Fruit fly (Drosophila melanogaster) whole organism, embryonic: ENCODE measurements around the gene CG12659.

ENCODE experiments used
- Abd-B ChIP-seq: fragments of 200-800 bp; sonication (Bioruptor generic); optimal IDR thresholded peaks from 2 replicates; lab custom pipeline; 2018; ENCODE audit warnings: missing biosample characterization, mild to moderate bottlenecking, missing genetic modification characterization, moderate library complexity
- Antp ChIP-seq: fragments of 200-800 bp; sonication (Bioruptor generic); optimal IDR thresholded peaks from 3 replicates; lab custom pipeline; 2016; ENCODE audit warnings: missing biosample characterization, missing genetic modification characterization
- Asciz ChIP-seq: fragments of 200-800 bp; sonication (Bioruptor generic); optimal IDR thresholded peaks from 2 replicates; lab custom pipeline; 2017; ENCODE audit warnings: missing biosample characterization, mild to moderate bottlenecking, missing genetic modification characterization, missing genetic modification reagents
- C15 ChIP-seq: fragments of 200-800 bp; sonication (Bioruptor generic); IDR thresholded peaks from 3 replicates; pipeline ENCODE4 v1.3.6; 2022; ENCODE audit warnings: missing biosample characterization, missing genetic modification characterization
- CG10267 ChIP-seq: fragments of 200-800 bp; sonication (Bioruptor generic); optimal IDR thresholded peaks from 2 replicates; lab custom pipeline; 2018; ENCODE audit warnings: missing biosample characterization, mild to moderate bottlenecking, missing genetic modification characterization, moderate library complexity
- CG10462 ChIP-seq: fragments of 200-800 bp; sonication (Bioruptor generic); optimal IDR thresholded peaks from 2 replicates; lab custom pipeline; 2016; ENCODE audit warnings: missing biosample characterization, missing genetic modification characterization
- CG11093 ChIP-seq: fragments of 200-800 bp; sonication (Bioruptor generic); IDR thresholded peaks from 3 replicates; pipeline ENCODE4 v1.3.6; 2022; ENCODE audit warnings: missing biosample characterization, missing genetic modification characterization
- CG11247 ChIP-seq: fragments of 200-800 bp; sonication (Bioruptor generic); IDR thresholded peaks from 2 replicates; pipeline ENCODE4 v1.3.6; 2022; ENCODE audit warnings: missing biosample characterization, missing genetic modification characterization
- CG11398 ChIP-seq: fragments of 200-800 bp; sonication (Bioruptor generic); optimal IDR thresholded peaks from 2 replicates; lab custom pipeline; 2016; ENCODE audit warnings: missing biosample characterization, missing genetic modification characterization
- CG12219 ChIP-seq: fragments of 200-800 bp; sonication (Bioruptor generic); optimal IDR thresholded peaks from 3 replicates; lab custom pipeline; 2018; ENCODE audit warnings: missing biosample characterization, mild to moderate bottlenecking, missing genetic modification characterization
- CG14014 ChIP-seq: fragments of 200-800 bp; sonication (Bioruptor generic); IDR thresholded peaks from 2 replicates; pipeline ENCODE4 v1.3.6; 2022; ENCODE audit warnings: missing biosample characterization, missing genetic modification characterization
- CG1647 ChIP-seq: fragments of 200-800 bp; sonication (Bioruptor generic); optimal IDR thresholded peaks from 3 replicates; lab custom pipeline; 2016; ENCODE audit warnings: missing biosample characterization, missing genetic modification characterization
- CG17361 ChIP-seq: fragments of 200-800 bp; sonication (Bioruptor generic); IDR thresholded peaks from 3 replicates; pipeline ENCODE4 v1.3.6; 2022; ENCODE audit warnings: missing biosample characterization, missing genetic modification characterization
- CG2116 ChIP-seq: fragments of 200-800 bp; sonication (Bioruptor generic); optimal IDR thresholded peaks from 3 replicates; lab custom pipeline; 2018; ENCODE audit warnings: missing biosample characterization, mild to moderate bottlenecking, missing genetic modification characterization
- CG30020 ChIP-seq: fragments of 200-800 bp; optimal IDR thresholded peaks from 2 replicates; lab custom pipeline; 2019; ENCODE audit warnings: missing biosample characterization, mild to moderate bottlenecking, missing genetic modification characterization, moderate library complexity
- CG43689 ChIP-seq: fragments of 200-800 bp; sonication (Bioruptor generic); IDR thresholded peaks from 2 replicates; pipeline ENCODE4 v1.3.6; 2022; ENCODE audit warnings: missing biosample characterization, missing genetic modification characterization
- CG4424 ChIP-seq: fragments of 200-800 bp; sonication (Bioruptor generic); optimal IDR thresholded peaks from 3 replicates; lab custom pipeline; 2016; ENCODE audit warnings: missing biosample characterization, missing genetic modification characterization
- CG7271 ChIP-seq: fragments of 200-800 bp; sonication (Bioruptor generic); optimal IDR thresholded peaks from 2 replicates; lab custom pipeline; 2018; ENCODE audit warnings: missing biosample characterization, mild to moderate bottlenecking, missing genetic modification characterization, moderate library complexity
- CG9215 ChIP-seq: fragments of 200-800 bp; sonication (Bioruptor generic); IDR thresholded peaks from 2 replicates; pipeline ENCODE4 v1.3.6; 2022; ENCODE audit warnings: missing biosample characterization, missing genetic modification characterization
- CG9437 ChIP-seq: fragments of 200-800 bp; sonication (Bioruptor generic); optimal IDR thresholded peaks from 2 replicates; lab custom pipeline; 2018; ENCODE audit warnings: missing biosample characterization, mild to moderate bottlenecking, missing genetic modification characterization
- CG9609 ChIP-seq: fragments of 200-800 bp; sonication (Bioruptor generic); optimal IDR thresholded peaks from 3 replicates; lab custom pipeline; 2016; ENCODE audit warnings: missing biosample characterization, missing genetic modification characterization
- CkIIα-i1 ChIP-seq: fragments of 200-800 bp; sonication (Bioruptor generic); IDR thresholded peaks from 2 replicates; pipeline ENCODE4 v1.3.6; 2022; ENCODE audit warnings: missing biosample characterization, missing genetic modification characterization
- CoRest ChIP-seq: fragments of 200-800 bp; sonication (Bioruptor generic); optimal IDR thresholded peaks from 3 replicates; lab custom pipeline; 2018; ENCODE audit warnings: missing biosample characterization, mild to moderate bottlenecking, missing genetic modification characterization, moderate library complexity
- CrebB ChIP-seq: fragments of 200-800 bp; sonication (Bioruptor generic); optimal IDR thresholded peaks from 3 replicates; lab custom pipeline; 2018; ENCODE audit warnings: missing biosample characterization, mild to moderate bottlenecking, missing genetic modification characterization
- Gsc ChIP-seq: fragments of 200-800 bp; sonication (Bioruptor generic); IDR thresholded peaks from 2 replicates; pipeline ENCODE4 v1.3.6; 2022; ENCODE audit warnings: missing biosample characterization, missing genetic modification characterization
- HLH3B ChIP-seq: fragments of 200-800 bp; sonication (Bioruptor generic); IDR thresholded peaks from 2 replicates; pipeline ENCODE4 v1.3.6; 2022; ENCODE audit warnings: missing biosample characterization, missing genetic modification characterization
- HLHmδ ChIP-seq: fragments of 200-800 bp; sonication (Bioruptor generic); optimal IDR thresholded peaks from 2 replicates; lab custom pipeline; 2018; ENCODE audit warnings: missing biosample characterization, mild to moderate bottlenecking, missing genetic modification characterization, moderate library complexity
- HmgD ChIP-seq: fragments of 200-800 bp; sonication (Bioruptor generic); optimal IDR thresholded peaks from 3 replicates; lab custom pipeline; 2016; ENCODE audit warnings: missing biosample characterization, missing genetic modification characterization
- Mes4 ChIP-seq: fragments of 200-800 bp; sonication (Bioruptor generic); optimal IDR thresholded peaks from 2 replicates; lab custom pipeline; 2016; ENCODE audit warnings: missing biosample characterization, missing genetic modification characterization
- NC2α ChIP-seq: fragments of 200-800 bp; sonication (Bioruptor generic); optimal IDR thresholded peaks from 2 replicates; lab custom pipeline; 2016; ENCODE audit warnings: missing biosample characterization, missing genetic modification characterization
- NK7.1 ChIP-seq: fragments of 200-800 bp; sonication (Bioruptor generic); optimal IDR thresholded peaks from 3 replicates; lab custom pipeline; 2016; ENCODE audit warnings: missing biosample characterization, missing genetic modification characterization
- Nf-YB ChIP-seq: fragments of 200-800 bp; sonication (Bioruptor generic); optimal IDR thresholded peaks from 3 replicates; lab custom pipeline; 2019; ENCODE audit warnings: missing biosample characterization, mild to moderate bottlenecking, missing genetic modification characterization, moderate library complexity
- TFAM ChIP-seq: fragments of 200-800 bp; sonication (Bioruptor generic); optimal IDR thresholded peaks from 2 replicates; lab custom pipeline; 2017; ENCODE audit warnings: missing biosample characterization, missing genetic modification characterization, inconsistent platforms
- Trl ChIP-seq, 3 experiments: fragments of >200 bp in 2 of 3; fragments of 200-800 bp in 1 of 3; sonication (Bioruptor generic) in 1 of 3; optimal IDR thresholded peaks; 2 replicates in 1 of 3; 3 replicates in 2 of 3; lab custom pipeline; 2016 to 2017; ENCODE audit warnings: missing biosample characterization in 1 of 3, missing genetic modification characterization in 1 of 3
- Vsx1 ChIP-seq: fragments of 200-800 bp; sonication (Bioruptor generic); optimal IDR thresholded peaks from 2 replicates; lab custom pipeline; 2017; ENCODE audit warnings: missing biosample characterization, mild to moderate bottlenecking, missing genetic modification characterization, missing genetic modification reagents
- YL-1 ChIP-seq: fragments of 200-800 bp; sonication (Bioruptor generic); optimal IDR thresholded peaks from 3 replicates; lab custom pipeline; 2017; ENCODE audit warnings: missing biosample characterization, mild to moderate bottlenecking, missing genetic modification characterization
- btn ChIP-seq: fragments of 200-800 bp; sonication (Bioruptor generic); optimal IDR thresholded peaks from 2 replicates; lab custom pipeline; 2016; ENCODE audit warnings: missing biosample characterization, missing genetic modification characterization
- dimm ChIP-seq: fragments of 200-800 bp; sonication (Bioruptor generic); IDR thresholded peaks from 2 replicates; pipeline ENCODE4 v1.3.6; 2022; ENCODE audit warnings: missing biosample characterization, missing genetic modification characterization
- h ChIP-seq: fragments of >200 bp; optimal IDR thresholded peaks from 2 replicates; lab custom pipeline; 2017
- ham ChIP-seq: fragments of 200-800 bp; sonication (Bioruptor generic); IDR thresholded peaks from 2 replicates; pipeline ENCODE4 v1.3.6; 2022; ENCODE audit warnings: missing biosample characterization, missing genetic modification characterization
- hbn ChIP-seq: fragments of 200-800 bp; sonication (Bioruptor generic); IDR thresholded peaks from 2 replicates; pipeline ENCODE4 v1.3.6; 2022; ENCODE audit warnings: missing biosample characterization, missing genetic modification characterization; ENCODE audit not compliant: partially characterized antibody
- kni ChIP-seq: fragments of 200-800 bp; sonication (Bioruptor generic); optimal IDR thresholded peaks from 3 replicates; lab custom pipeline; 2017; ENCODE audit warnings: mild to moderate bottlenecking, missing biosample characterization, missing genetic modification reagents, missing genetic modification characterization
- maf-S ChIP-seq: fragments of 200-800 bp; sonication (Bioruptor generic); optimal IDR thresholded peaks from 2 replicates; lab custom pipeline; 2016; ENCODE audit warnings: missing biosample characterization, missing genetic modification characterization
- p53 ChIP-seq: fragments of 200-800 bp; sonication (Bioruptor generic); optimal IDR thresholded peaks from 2 replicates; lab custom pipeline; 2016; ENCODE audit warnings: missing biosample characterization, missing genetic modification characterization
- schlank ChIP-seq: fragments of 200-800 bp; sonication (Bioruptor generic); optimal IDR thresholded peaks from 2 replicates; lab custom pipeline; 2018; ENCODE audit warnings: missing biosample characterization, mild to moderate bottlenecking, missing genetic modification characterization
- sqz ChIP-seq: fragments of 200-800 bp; sonication (Bioruptor generic); optimal IDR thresholded peaks from 3 replicates; lab custom pipeline; 2018; ENCODE audit warnings: missing biosample characterization, mild to moderate bottlenecking, missing genetic modification characterization
- twi ChIP-seq: fragments of 200-800 bp; optimal IDR thresholded peaks from 2 replicates; lab custom pipeline; 2019; ENCODE audit warnings: missing biosample characterization, mild to moderate bottlenecking, missing genetic modification characterization, moderate library complexity
- tx ChIP-seq: fragments of 200-800 bp; sonication (Bioruptor generic); optimal IDR thresholded peaks from 2 replicates; lab custom pipeline; 2016; ENCODE audit warnings: missing biosample characterization, missing genetic modification characterization
- vvl ChIP-seq: fragments of 200-800 bp; sonication (Bioruptor generic); IDR thresholded peaks from 2 replicates; pipeline ENCODE4 v1.3.6; 2022; ENCODE audit warnings: missing biosample characterization, missing genetic modification characterization

The CG12659 gene

dm6 chrX:8561404-8562397 is 29.8 kb downstream of the CG12659 start (continued):
- peak; percentile 24 for TF ChIP-seq sqz (GFP tag; lab: Kevin White, UChicago)
- peak; percentile 47 for TF ChIP-seq CG11247
- TF ChIP-seq CoRest (tag; lab: Kevin White, UChicago), result no peak
- TF ChIP-seq p53 (GFP tag; lab: Kevin White, UChicago), result no peak
- TF ChIP-seq vvl, result peak; percentile 81
- TF ChIP-seq NK7.1 (GFP tag; lab: Kevin White, UChicago), result no peak
- no peak for TF ChIP-seq HLHmδ (GFP tag; lab: Kevin White, UChicago)
- TF ChIP-seq CG7271 (tag; lab: Kevin White, UChicago), result no peak
- TF ChIP-seq NC2α (GFP tag; lab: Kevin White, UChicago), result no peak
- no peak for TF ChIP-seq Vsx1 (GFP tag; lab: Kevin White, UChicago)
- TF ChIP-seq CG11093 (GFP tag; lab: Robert Waterston, UW), result no peak
- no peak for TF ChIP-seq Mes4
- TF ChIP-seq twi (tag; lab: Kevin White, UChicago), result no peak
- no peak for TF ChIP-seq Asciz (GFP tag; lab: Kevin White, UChicago)
- TF ChIP-seq CG14014 (GFP tag; lab: Robert Waterston, UW), result no peak
- no peak for TF ChIP-seq btn
- no peak for TF ChIP-seq h (lab: Kevin White, UChicago)
- peak; percentile 92 for TF ChIP-seq CG10267 (tag; lab: Kevin White, UChicago)
- peak; percentile 56 for TF ChIP-seq CG2116 (GFP tag; lab: Kevin White, UChicago)
- no peak for TF ChIP-seq CG30020 (tag; lab: Kevin White, UChicago)
- no peak for TF ChIP-seq CG11398
- no peak for TF ChIP-seq C15 (GFP tag; lab: Robert Waterston, UW)
- peak; percentile 28 for TF ChIP-seq Abd-B (GFP tag; lab: Kevin White, UChicago)
- no peak for TF ChIP-seq TFAM
- peak; percentile 13 for TF ChIP-seq CG4424 (GFP tag; lab: Kevin White, UChicago)
- TF ChIP-seq dimm (GFP tag; lab: Robert Waterston, UW), result no peak
- TF ChIP-seq tx (GFP tag; lab: Kevin White, UChicago), result peak; percentile 28
- peak; percentile 47 for TF ChIP-seq YL-1
- TF ChIP-seq schlank (tag; lab: Kevin White, UChicago), result no peak
- TF ChIP-seq Antp (GFP tag; lab: Kevin White, UChicago), result peak; percentile 36
- TF ChIP-seq CG10462 (GFP tag; lab: Kevin White, UChicago), result no peak
- TF ChIP-seq Trl (optimal IDR thresholded peaks at IDR 0.05; lab: Kevin White, UChicago), result peak; percentile 63 to 71
- peak; percentile 40 for TF ChIP-seq Trl (GFP tag; optimal IDR thresholded peaks at IDR 0.05; lab: Kevin White, UChicago)
- no peak for TF ChIP-seq ham (GFP tag; lab: Robert Waterston, UW)
- TF ChIP-seq CG9437, result peak; percentile 22
- no peak for TF ChIP-seq CG43689
- no peak for TF ChIP-seq CG12219 (GFP tag; lab: Kevin White, UChicago)
- TF ChIP-seq Nf-YB, result no peak
- no peak for TF ChIP-seq Gsc
- TF ChIP-seq HLH3B (GFP tag; lab: Robert Waterston, UW), result no peak
- TF ChIP-seq CrebB (tag; lab: Kevin White, UChicago), result peak; percentile 21
- TF ChIP-seq hbn (GFP tag; lab: Robert Waterston, UW), result peak; percentile 39; the same call in 1 of the 2 replicates
- TF ChIP-seq CG9215 (GFP tag; lab: Robert Waterston, UW), result no peak
- TF ChIP-seq maf-S (GFP tag; lab: Kevin White, UChicago), result no peak
- TF ChIP-seq CG1647, result no peak
- peak; percentile 62 for TF ChIP-seq kni (GFP tag; lab: Kevin White, UChicago)
- TF ChIP-seq HmgD (GFP tag; lab: Kevin White, UChicago), result no peak
- no peak for TF ChIP-seq CG9609 (GFP tag; lab: Kevin White, UChicago)
- TF ChIP-seq CkIIα-i1 (GFP tag; lab: Robert Waterston, UW), result no peak
- 0 out of 3 replicates have a peak, but pooled peaks have one; percentile 31 for TF ChIP-seq CG17361 (GFP tag; lab: Robert Waterston, UW)
